Fruit fly (Drosophila melanogaster) whole organism: Measurements from ENCODE around the gene CG12116.

Experiments used
- CG8478 ChIP-seq: fragments of >200 bp; optimal IDR thresholded peaks from 2 replicates; lab custom pipeline; 2018; ENCODE audit warnings: inconsistent platforms
- Dll ChIP-seq: fragments of >200 bp; optimal IDR thresholded peaks from 2 replicates; lab custom pipeline; 2017
- pan ChIP-seq: fragments of >200 bp; optimal IDR thresholded peaks from 2 replicates; lab custom pipeline; 2017
- usp ChIP-seq: fragments of >200 bp; optimal IDR thresholded peaks from 2 replicates; lab custom pipeline; 2017; ENCODE audit warnings: missing biosample characterization, missing genetic modification characterization, mixed read lengths

dm6 chrX:8448171-8448570, 20.6 kb downstream of the CG12116 start:
- no peak for TF ChIP-seq usp (GFP tag; lab: Kevin White, UChicago)
- no peak for TF ChIP-seq pan (lab: Kevin White, UChicago)
- no peak for TF ChIP-seq CG8478 (lab: Kevin White, UChicago)
- TF ChIP-seq Dll (lab: Kevin White, UChicago): no peak
